Worm (Caenorhabditis elegans) whole organism, mixed stage, embryonic: ENCODE results near the gene F35F10.13.

ENCODE experiments used
- M03D4.4 ChIP-seq: sonication (generic microtip); optimal IDR thresholded peaks from 2 replicates; lab custom pipeline; 2017; ENCODE audit warnings: mild to moderate bottlenecking, missing genetic modification characterization, missing compliant biosample characterization
- bed-3 ChIP-seq: fragments of 200-800 bp; sonication (Bioruptor generic); optimal IDR thresholded peaks from 3 replicates; lab custom pipeline; 2018; ENCODE audit warnings: mild to moderate bottlenecking, missing genetic modification characterization, moderate library complexity, missing compliant biosample characterization
- blmp-1 ChIP-seq: fragments of 150-350 bp; optimal IDR thresholded peaks from 2 replicates; lab custom pipeline; 2014; ENCODE audit warnings: missing biosample characterization, missing genetic modification characterization
- ceh-39 ChIP-seq: fragments of 150-350 bp; optimal IDR thresholded peaks from 2 replicates; lab custom pipeline; 2014; ENCODE audit warnings: missing biosample characterization, missing genetic modification characterization
- ceh-43 ChIP-seq: fragments of 200-800 bp; sonication (Bioruptor generic); optimal IDR thresholded peaks from 2 replicates; lab custom pipeline; 2018; ENCODE audit warnings: mild to moderate bottlenecking, missing genetic modification characterization, moderate library complexity, missing compliant biosample characterization
- ceh-83 ChIP-seq: fragments of 200-800 bp; sonication (Bioruptor generic); optimal IDR thresholded peaks from 2 replicates; lab custom pipeline; 2018; ENCODE audit warnings: mild to moderate bottlenecking, missing genetic modification characterization, missing compliant biosample characterization
- ces-1 ChIP-seq: fragments of 150-350 bp; optimal IDR thresholded peaks from 2 replicates; lab custom pipeline; 2014; ENCODE audit warnings: missing biosample characterization, missing genetic modification reagents, missing genetic modification characterization
- cnd-1 ChIP-seq: fragments of 200-800 bp; sonication (Bioruptor generic); optimal IDR thresholded peaks from 2 replicates; lab custom pipeline; 2018; ENCODE audit warnings: mild to moderate bottlenecking, missing genetic modification characterization, missing compliant biosample characterization
- drap-1 ChIP-seq: fragments of 200-800 bp; sonication (Bioruptor generic); optimal IDR thresholded peaks from 3 replicates; lab custom pipeline; 2018; ENCODE audit warnings: mild to moderate bottlenecking, missing genetic modification characterization, missing compliant biosample characterization
- elt-1 ChIP-seq: sonication (generic microtip); optimal IDR thresholded peaks from 2 replicates; lab custom pipeline; 2017; ENCODE audit warnings: missing genetic modification characterization, mild to moderate bottlenecking, missing compliant biosample characterization, antibody characterized with exemption, moderate library complexity, borderline replicate concordance; ENCODE audit not compliant: insufficient read depth
- elt-3 ChIP-seq: fragments of 150-350 bp; optimal IDR thresholded peaks from 2 replicates; lab custom pipeline; 2014; ENCODE audit warnings: missing biosample characterization, missing genetic modification characterization
- flh-1 ChIP-seq: fragments of 200-800 bp; sonication (Bioruptor generic); optimal IDR thresholded peaks from 2 replicates; lab custom pipeline; 2018; ENCODE audit warnings: mild to moderate bottlenecking, missing genetic modification characterization, moderate library complexity, missing compliant biosample characterization
- ham-2 ChIP-seq: fragments of 200-800 bp; sonication (Bioruptor generic); optimal IDR thresholded peaks from 2 replicates; lab custom pipeline; 2018; ENCODE audit warnings: mild to moderate bottlenecking, missing genetic modification characterization, missing compliant biosample characterization
- hlh-1 ChIP-seq: fragments of 150-350 bp; optimal IDR thresholded peaks from 2 replicates; lab custom pipeline; 2014; ENCODE audit warnings: missing biosample characterization, missing genetic modification reagents, missing genetic modification characterization
- lin-13 ChIP-seq: fragments of 150-350 bp; optimal IDR thresholded peaks from 2 replicates; lab custom pipeline; 2014; ENCODE audit warnings: missing biosample characterization, missing genetic modification characterization
- lin-32 ChIP-seq: fragments of 200-800 bp; sonication (Bioruptor generic); optimal IDR thresholded peaks from 2 replicates; lab custom pipeline; 2018; ENCODE audit warnings: mild to moderate bottlenecking, missing genetic modification characterization, missing compliant biosample characterization
- mab-5 ChIP-seq: fragments of 150-350 bp; optimal IDR thresholded peaks from 2 replicates; lab custom pipeline; 2014; ENCODE audit warnings: missing biosample characterization, missing genetic modification characterization
- mep-1 ChIP-seq: fragments of 150-350 bp; optimal IDR thresholded peaks from 2 replicates; lab custom pipeline; 2017; ENCODE audit warnings: missing biosample characterization, missing genetic modification reagents, missing genetic modification characterization, inconsistent platforms
- mls-2 ChIP-seq: sonication (generic microtip); optimal IDR thresholded peaks from 2 replicates; lab custom pipeline; 2016; ENCODE audit warnings: mild to moderate bottlenecking, missing genetic modification characterization, moderate library complexity, missing compliant biosample characterization
- nhr-12 ChIP-seq: fragments of 150-350 bp; optimal IDR thresholded peaks from 2 replicates; lab custom pipeline; 2014; ENCODE audit warnings: missing biosample characterization, missing genetic modification characterization
- nhr-2 ChIP-seq: fragments of 150-350 bp; optimal IDR thresholded peaks from 2 replicates; lab custom pipeline; 2014; ENCODE audit warnings: missing biosample characterization, missing genetic modification characterization
- nhr-28 ChIP-seq: fragments of 150-350 bp; optimal IDR thresholded peaks from 2 replicates; lab custom pipeline; 2014; ENCODE audit warnings: missing biosample characterization, missing genetic modification characterization
- nhr-76 ChIP-seq: sonication (generic microtip); optimal IDR thresholded peaks from 2 replicates; lab custom pipeline; 2017; ENCODE audit warnings: missing biosample characterization, missing genetic modification characterization
- pha-4 ChIP-seq: fragments of 150-350 bp; optimal IDR thresholded peaks from 2 replicates; lab custom pipeline; 2018; ENCODE audit warnings: missing biosample characterization, missing genetic modification reagents, missing genetic modification characterization
- sem-2 ChIP-seq: fragments of 200-800 bp; sonication (Bioruptor generic); optimal IDR thresholded peaks from 2 replicates; lab custom pipeline; 2018; ENCODE audit warnings: mild to moderate bottlenecking, missing genetic modification characterization, missing compliant biosample characterization
- snpc-4 ChIP-seq: fragments of 150-350 bp; optimal IDR thresholded peaks from 2 replicates; lab custom pipeline; 2014; ENCODE audit warnings: missing biosample characterization, missing genetic modification characterization
- tbx-8 ChIP-seq: fragments of 200-800 bp; sonication (Bioruptor generic); optimal IDR thresholded peaks from 2 replicates; lab custom pipeline; 2018; ENCODE audit warnings: mild to moderate bottlenecking, missing genetic modification characterization, moderate library complexity, missing compliant biosample characterization
- unc-120 ChIP-seq: sonication (generic microtip); optimal IDR thresholded peaks from 2 replicates; lab custom pipeline; 2017; ENCODE audit warnings: missing genetic modification characterization, missing compliant biosample characterization; ENCODE audit not compliant: poor library complexity, severe bottlenecking
- unc-39 ChIP-seq: fragments of 150-350 bp; optimal IDR thresholded peaks from 2 replicates; lab custom pipeline; 2014; ENCODE audit warnings: missing biosample characterization, missing genetic modification characterization
- zip-8 ChIP-seq: fragments of 150-350 bp; optimal IDR thresholded peaks from 2 replicates; lab custom pipeline; 2014; ENCODE audit warnings: missing biosample characterization, missing genetic modification characterization
- ztf-11 ChIP-seq: fragments of 150-350 bp; optimal IDR thresholded peaks from 2 replicates; lab custom pipeline; 2014; ENCODE audit warnings: missing biosample characterization, missing genetic modification characterization

The F35F10.13 gene

ce11 chrV:3287330-3287729, 31.5 kb downstream of the F35F10.13 start, which contains the start of gene F35F10.7:
TSS of gene F35F10.7 (minus strand) at chrV:3287430.
- TF ChIP-seq ceh-43 (GFP tag; lab: Kevin White, UChicago) (no peak), nhr-76 (no peak), unc-39 (tag; lab: Kevin White, UChicago) (no peak), zip-8 (tag; lab: Kevin White, UChicago) (no peak), blmp-1 (tag; lab: Kevin White, UChicago) (no peak), ceh-83 (no peak)

DNA sequence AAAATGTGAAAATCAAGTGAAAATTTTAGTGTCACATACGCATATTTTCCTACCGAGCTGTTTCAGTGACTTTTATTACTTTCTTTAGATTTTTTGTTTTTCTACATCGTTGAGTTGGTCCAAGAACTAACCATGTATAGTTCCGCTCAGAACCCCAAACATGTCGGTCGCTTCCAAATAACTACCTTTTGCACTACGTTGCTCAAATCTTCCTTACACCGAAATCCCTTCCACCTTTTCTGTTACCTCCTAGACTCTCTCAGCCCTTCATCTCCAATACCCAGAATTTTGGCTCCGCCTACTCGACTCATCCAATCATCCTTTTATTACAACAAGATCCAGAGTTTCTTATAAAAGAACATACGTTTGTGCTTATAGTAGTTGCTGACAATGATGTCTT, 34.2 kb downstream of the F35F10.13 start, which contains the start of gene F35F10.5:
TSS of gene F35F10.5 (plus strand) at position 301 of the 400 bp plus-strand sequence.
- TF ChIP-seq elt-1 (tag; lab: Kevin White, UChicago) (no peak), mep-1 (tag; lab: Kevin White, UChicago) (no peak), lin-13 (tag; lab: Kevin White, UChicago) (no peak), nhr-2 (tag; lab: Kevin White, UChicago) (no peak), blmp-1 (tag; lab: Kevin White, UChicago) (no peak), flh-1 (GFP tag; lab: Kevin White, UChicago) (no peak), nhr-28 (tag; lab: Kevin White, UChicago) (no peak), tbx-8 (GFP tag; lab: Kevin White, UChicago) (no peak), drap-1 (GFP tag; lab: Kevin White, UChicago) (no peak), zip-8 (tag; lab: Kevin White, UChicago) (no peak), bed-3 (GFP tag; lab: Kevin White, UChicago) (no peak), unc-39 (tag; lab: Kevin White, UChicago) (no peak), nhr-12 (tag; lab: Kevin White, UChicago) (no peak), lin-32 (no peak), elt-3 (tag; lab: Kevin White, UChicago) (no peak), ceh-39 (tag; lab: Kevin White, UChicago) (no peak), cnd-1 (tag; lab: Kevin White, UChicago) (no peak), unc-120 (tag; lab: Kevin White, UChicago) (no peak), ceh-83 (no peak), nhr-76 (no peak)

- no peak for TF ChIP-seq blmp-1 (tag; lab: Kevin White, UChicago)
- TF ChIP-seq elt-3 (tag; lab: Kevin White, UChicago), result no peak
- TF ChIP-seq ceh-83, result no peak
These were observed 35.9 kb downstream of the F35F10.13 start, which contains the start of gene str-64 for ce11 chrV:3282957-3283356. TSS of gene str-64 (plus strand) at chrV:3283257.

- TF ChIP-seq sem-2 (GFP tag; lab: Kevin White, UChicago) (no peak), mls-2 (tag; lab: Kevin White, UChicago) (no peak), pha-4 (no peak), nhr-12 (tag; lab: Kevin White, UChicago) (no peak), tbx-8 (GFP tag; lab: Kevin White, UChicago) (no peak), ztf-11 (tag; lab: Kevin White, UChicago) (no peak), zip-8 (tag; lab: Kevin White, UChicago) (no peak), mab-5 (tag; lab: Kevin White, UChicago) (no peak), ceh-43 (GFP tag; lab: Kevin White, UChicago) (no peak), bed-3 (GFP tag; lab: Kevin White, UChicago) (no peak), ceh-39 (tag; lab: Kevin White, UChicago) (no peak), M03D4.4 (tag; lab: Kevin White, UChicago) (no peak), flh-1 (GFP tag; lab: Kevin White, UChicago) (no peak), hlh-1 (tag; lab: Kevin White, UChicago) (no peak), unc-120 (tag; lab: Kevin White, UChicago) (no peak), ham-2 (GFP tag; lab: Kevin White, UChicago) (no peak), lin-13 (tag; lab: Kevin White, UChicago) (no peak)
These were observed 37.4 kb downstream of the F35F10.13 start, which contains the start of gene T28A11.25 for ce11 chrV:3281523-3281922. TSS of gene T28A11.25 (plus strand) at chrV:3281823.

DNA sequence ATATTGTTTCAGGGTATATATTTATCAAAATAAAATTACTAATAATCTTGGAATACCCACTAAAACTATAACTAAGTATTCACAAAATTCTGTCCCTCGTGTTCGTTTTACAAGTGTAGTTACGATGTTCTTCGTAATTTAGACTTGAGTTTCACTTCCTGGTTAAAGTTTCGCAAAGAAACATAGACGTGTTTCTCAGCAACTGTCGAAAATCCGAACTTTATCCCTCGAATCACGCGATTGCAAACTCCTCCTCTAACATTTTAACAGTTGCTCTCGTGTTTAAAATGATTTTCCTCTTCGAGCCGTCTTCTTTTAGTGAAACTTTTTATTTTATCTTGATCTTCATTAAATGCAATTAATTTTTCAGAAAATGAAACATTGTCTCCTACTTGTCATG, 38.9 kb downstream of the F35F10.13 start, which contains the start of gene T28A11.2:
TSS of gene T28A11.2 (plus strand) at position 371 of the 400 bp plus-strand sequence.
- TF ChIP-seq blmp-1 (tag; lab: Kevin White, UChicago) (no peak), mep-1 (tag; lab: Kevin White, UChicago) (no peak), bed-3 (GFP tag; lab: Kevin White, UChicago) (no peak), zip-8 (tag; lab: Kevin White, UChicago) (no peak), ces-1 (GFP tag; lab: Kevin White, UChicago) (no peak), lin-13 (tag; lab: Kevin White, UChicago) (no peak), tbx-8 (GFP tag; lab: Kevin White, UChicago) (no peak), drap-1 (GFP tag; lab: Kevin White, UChicago) (no peak), snpc-4 (no peak), unc-120 (tag; lab: Kevin White, UChicago) (no peak), nhr-12 (tag; lab: Kevin White, UChicago) (no peak), ham-2 (GFP tag; lab: Kevin White, UChicago) (no peak), ceh-83 (no peak)
